Worm (Caenorhabditis elegans) whole organism, late embryonic: Measurements from ENCODE around the gene htrl-1.
"Not testable (repeated sequence)": the region's sequence is repeated elsewhere in the genome, so short reads cannot be mapped to it uniquely, and the experiment has no call there.

Experiments used
- C08G9.2 ChIP-seq: sonication (generic microtip); optimal IDR thresholded peaks from 2 replicates; lab custom pipeline; 2016; ENCODE audit warnings: mild to moderate bottlenecking, missing genetic modification characterization, moderate library complexity, missing compliant biosample characterization
- ahr-1 ChIP-seq: sonication (generic microtip); optimal IDR thresholded peaks from 2 replicates; lab custom pipeline; 2016; ENCODE audit warnings: missing genetic modification characterization, missing compliant biosample characterization
- ama-1 ChIP-seq: fragments of 150-350 bp; optimal IDR thresholded peaks from 2 replicates; lab custom pipeline; 2014
- ceh-19 ChIP-seq: fragments of 200-800 bp; sonication (Bioruptor generic); optimal IDR thresholded peaks from 2 replicates; lab custom pipeline; 2018; ENCODE audit warnings: mild to moderate bottlenecking, missing genetic modification characterization, missing compliant biosample characterization
- ceh-22 ChIP-seq: sonication (generic microtip); optimal IDR thresholded peaks from 2 replicates; lab custom pipeline; 2017; ENCODE audit warnings: missing biosample characterization, missing genetic modification characterization
- ceh-48 ChIP-seq: sonication (generic microtip); optimal IDR thresholded peaks from 2 replicates; lab custom pipeline; 2016; ENCODE audit warnings: missing genetic modification characterization, inconsistent platforms, missing compliant biosample characterization
- ceh-6 ChIP-seq: fragments of 200-800 bp; sonication (Bioruptor generic); optimal IDR thresholded peaks from 2 replicates; lab custom pipeline; 2018; ENCODE audit warnings: mild to moderate bottlenecking, missing genetic modification characterization, missing compliant biosample characterization
- ceh-9 ChIP-seq: sonication (generic microtip); optimal IDR thresholded peaks from 2 replicates; lab custom pipeline; 2016; ENCODE audit warnings: mild to moderate bottlenecking, missing genetic modification characterization, inconsistent platforms, missing compliant biosample characterization
- che-1 ChIP-seq: sonication (generic microtip); optimal IDR thresholded peaks from 2 replicates; lab custom pipeline; 2016; ENCODE audit warnings: mild to moderate bottlenecking, missing genetic modification characterization, missing compliant biosample characterization
- dve-1 ChIP-seq: sonication (generic microtip); optimal IDR thresholded peaks from 2 replicates; lab custom pipeline; 2017; ENCODE audit warnings: antibody characterized with exemption, mild to moderate bottlenecking, missing genetic modification characterization, missing compliant biosample characterization
- elt-2 ChIP-seq: sonication (generic microtip); optimal IDR thresholded peaks from 2 replicates; lab custom pipeline; 2016; ENCODE audit warnings: missing genetic modification reagents, missing genetic modification characterization, missing compliant biosample characterization
- elt-4 ChIP-seq: sonication (generic microtip); optimal IDR thresholded peaks from 2 replicates; lab custom pipeline; 2016; ENCODE audit warnings: missing genetic modification characterization, missing compliant biosample characterization
- ets-4 ChIP-seq: sonication (generic microtip); optimal IDR thresholded peaks from 2 replicates; lab custom pipeline; 2016; ENCODE audit warnings: missing genetic modification characterization, missing compliant biosample characterization
- eyg-1 ChIP-seq: sonication (generic microtip); optimal IDR thresholded peaks from 2 replicates; lab custom pipeline; 2016; ENCODE audit warnings: missing genotype, missing genetic modification characterization, missing compliant biosample characterization
- fax-1 ChIP-seq: sonication (generic microtip); optimal IDR thresholded peaks from 2 replicates; lab custom pipeline; 2016; ENCODE audit warnings: missing genotype, missing genetic modification characterization, missing compliant biosample characterization
- fkh-10 ChIP-seq: fragments of 150-350 bp; optimal IDR thresholded peaks from 2 replicates; lab custom pipeline; 2014; ENCODE audit warnings: missing biosample characterization, missing genetic modification reagents, missing genetic modification characterization
- hlh-13 ChIP-seq: fragments of 200-800 bp; sonication (Bioruptor generic); optimal IDR thresholded peaks from 2 replicates; lab custom pipeline; 2018; ENCODE audit warnings: mild to moderate bottlenecking, missing genetic modification characterization, missing compliant biosample characterization
- hlh-30 ChIP-seq: sonication (generic microtip); optimal IDR thresholded peaks from 2 replicates; lab custom pipeline; 2017; ENCODE audit warnings: antibody characterized with exemption, missing genetic modification characterization, missing compliant biosample characterization; ENCODE audit not compliant: insufficient read depth
- hlh-6 ChIP-seq: sonication (generic microtip); optimal IDR thresholded peaks from 2 replicates; lab custom pipeline; 2016; ENCODE audit warnings: missing genotype, missing genetic modification characterization, missing compliant biosample characterization
- lim-6 ChIP-seq: sonication (generic microtip); optimal IDR thresholded peaks from 2 replicates; lab custom pipeline; 2016; ENCODE audit warnings: missing genetic modification characterization, missing compliant biosample characterization
- lin-11 ChIP-seq: fragments of 200-800 bp; sonication (Bioruptor generic); optimal IDR thresholded peaks from 2 replicates; lab custom pipeline; 2018; ENCODE audit warnings: mild to moderate bottlenecking, missing genetic modification characterization, missing compliant biosample characterization
- mec-3 ChIP-seq: sonication (generic microtip); optimal IDR thresholded peaks from 2 replicates; lab custom pipeline; 2016; ENCODE audit warnings: borderline replicate concordance, missing genetic modification characterization, missing compliant biosample characterization
- nfya-1 ChIP-seq: sonication (generic microtip); optimal IDR thresholded peaks from 2 replicates; lab custom pipeline; 2017; ENCODE audit warnings: missing genetic modification characterization, mild to moderate bottlenecking, missing compliant biosample characterization, antibody characterized with exemption, moderate library complexity
- nhr-11 ChIP-seq: fragments of 150-350 bp; optimal IDR thresholded peaks from 2 replicates; lab custom pipeline; 2014; ENCODE audit warnings: missing biosample characterization, missing genetic modification characterization
- nhr-232 ChIP-seq: sonication (generic microtip); optimal IDR thresholded peaks from 2 replicates; lab custom pipeline; 2016; ENCODE audit warnings: missing genetic modification characterization, missing compliant biosample characterization
- npax-4 ChIP-seq: sonication (generic microtip); optimal IDR thresholded peaks from 2 replicates; lab custom pipeline; 2016; ENCODE audit warnings: missing genetic modification characterization, missing compliant biosample characterization
- pag-3 ChIP-seq: sonication (generic microtip); optimal IDR thresholded peaks from 2 replicates; lab custom pipeline; 2016; ENCODE audit warnings: missing compliant biosample characterization, missing genetic modification characterization, borderline replicate concordance
- pax-1 ChIP-seq: fragments of 150-350 bp; optimal IDR thresholded peaks from 2 replicates; lab custom pipeline; 2014; ENCODE audit warnings: missing biosample characterization, missing genetic modification characterization
- pqm-1 ChIP-seq: sonication (generic microtip); optimal IDR thresholded peaks from 2 replicates; lab custom pipeline; 2016; ENCODE audit warnings: missing genetic modification characterization, missing compliant biosample characterization
- rnt-1 ChIP-seq: sonication (generic microtip); optimal IDR thresholded peaks from 2 replicates; lab custom pipeline; 2016; ENCODE audit warnings: missing genetic modification characterization, missing compliant biosample characterization
- sox-2 ChIP-seq: fragments of 200-800 bp; sonication (Bioruptor generic); IDR thresholded peaks from 2 replicates; pipeline ENCODE4 v1.3.6; 2022; ENCODE audit warnings: missing genetic modification reagents, missing genetic modification characterization, missing compliant biosample characterization
- tbx-7 ChIP-seq: sonication (generic microtip); optimal IDR thresholded peaks from 2 replicates; lab custom pipeline; 2016; ENCODE audit warnings: missing genotype, missing genetic modification characterization, missing compliant biosample characterization
- unc-3 ChIP-seq, 2 experiments: fragments of 200-800 bp in 1 of 2; sonication (Bioruptor generic) in 1 of 2; sonication (generic microtip) in 1 of 2; conservative IDR thresholded peaks in 1 of 2; optimal IDR thresholded peaks in 1 of 2; 2 replicates each; pipeline versions ENCODE4 v1.3.6 to Lab custom; 2016 to 2022; ENCODE audit warnings: missing compliant biosample characterization in 2 of 2, missing genetic modification characterization in 2 of 2, missing genetic modification reagents in 1 of 2
- ztf-16 ChIP-seq: sonication (generic microtip); optimal IDR thresholded peaks from 2 replicates; lab custom pipeline; 2017; ENCODE audit warnings: missing genetic modification characterization, missing compliant biosample characterization

Gene htrl-1

DNA sequence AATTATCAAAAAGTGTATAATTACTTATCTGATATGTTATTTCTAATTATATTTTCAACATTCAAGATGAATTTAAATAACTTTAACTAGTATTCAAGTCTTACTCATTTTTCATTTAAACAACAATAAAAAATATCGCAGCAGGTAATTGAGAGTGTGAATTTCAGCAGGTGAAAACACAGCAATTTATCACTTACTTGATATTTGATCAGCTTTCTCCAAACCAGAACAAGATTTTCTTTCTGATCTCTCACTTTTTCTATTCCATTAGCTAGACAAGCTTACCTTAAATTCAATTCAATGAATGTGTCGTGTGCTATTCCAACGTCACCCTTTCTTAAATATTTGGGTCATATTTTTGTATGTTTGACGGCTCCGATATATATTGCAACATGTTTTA, 10.6 kb downstream of the htrl-1 start, which contains the start of gene srh-1:
Gene srh-1, plus strand, starts transcription at position 301 of the 400 bp plus-strand sequence.
- TF ChIP-seq lin-11 (tag; lab: Kevin White, UChicago) = no peak
- TF ChIP-seq hlh-30 = no peak
- TF ChIP-seq pax-1 (tag; lab: Kevin White, UChicago) = no peak
- no peak for TF ChIP-seq che-1 (tag; lab: Kevin White, UChicago)
- TF ChIP-seq elt-2 (tag; lab: Kevin White, UChicago) = no peak
- no peak for TF ChIP-seq nhr-11 (tag; lab: Kevin White, UChicago)
- TF ChIP-seq pqm-1 (tag; lab: Kevin White, UChicago) = no peak
- no peak for TF ChIP-seq ceh-22 (tag; lab: Kevin White, UChicago)
- no peak for TF ChIP-seq dve-1
- TF ChIP-seq ama-1 (lab: Kevin White, UChicago) = no peak
- no peak for TF ChIP-seq pag-3 (tag; lab: Kevin White, UChicago)
- no peak for TF ChIP-seq elt-4
- TF ChIP-seq ztf-16 (tag; lab: Kevin White, UChicago) = no peak
- no peak for TF ChIP-seq fax-1 (tag; lab: Kevin White, UChicago)
- TF ChIP-seq tbx-7 = no peak

DNA sequence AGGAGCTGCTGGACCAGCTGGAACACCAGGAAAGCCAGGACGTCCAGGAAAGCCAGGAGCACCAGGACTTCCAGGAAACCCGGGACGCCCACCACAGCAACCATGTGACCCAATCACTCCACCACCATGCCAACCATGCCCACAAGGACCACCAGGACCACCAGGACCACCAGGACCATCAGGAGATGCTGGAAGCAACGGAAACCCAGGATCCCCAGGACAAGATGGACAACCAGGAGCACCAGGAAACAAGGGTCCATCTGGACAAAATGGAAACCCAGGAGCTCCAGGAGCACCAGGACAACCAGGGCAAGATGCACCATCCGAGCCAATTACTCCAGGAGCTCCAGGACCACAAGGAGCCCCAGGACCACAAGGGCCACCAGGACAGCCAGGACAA, 11.8 kb downstream of the htrl-1 start:
- TF ChIP-seq rnt-1 (tag; lab: Kevin White, UChicago) = no peak
- TF ChIP-seq C08G9.2 (tag; lab: Kevin White, UChicago) = no peak
- TF ChIP-seq ceh-6 (GFP tag; lab: Kevin White, UChicago) = no peak
- TF ChIP-seq tbx-7 = no peak
- no peak for TF ChIP-seq hlh-30
- TF ChIP-seq hlh-6 = no peak
- no peak for TF ChIP-seq ceh-48 (tag; lab: Kevin White, UChicago)
- no peak for TF ChIP-seq npax-4 (tag; lab: Kevin White, UChicago)
- no peak for TF ChIP-seq sox-2 (GFP tag; lab: Robert Waterston, UW)
- no peak for TF ChIP-seq unc-3 (GFP tag; conservative IDR thresholded peaks at IDR 0.05; lab: Robert Waterston, UW)
- no peak for TF ChIP-seq unc-3 (tag; optimal IDR thresholded peaks at IDR 0.05; lab: Kevin White, UChicago)
- TF ChIP-seq mec-3 = no peak
- TF ChIP-seq ceh-9 (tag; lab: Kevin White, UChicago) = no peak
- no peak for TF ChIP-seq pqm-1 (tag; lab: Kevin White, UChicago)

DNA sequence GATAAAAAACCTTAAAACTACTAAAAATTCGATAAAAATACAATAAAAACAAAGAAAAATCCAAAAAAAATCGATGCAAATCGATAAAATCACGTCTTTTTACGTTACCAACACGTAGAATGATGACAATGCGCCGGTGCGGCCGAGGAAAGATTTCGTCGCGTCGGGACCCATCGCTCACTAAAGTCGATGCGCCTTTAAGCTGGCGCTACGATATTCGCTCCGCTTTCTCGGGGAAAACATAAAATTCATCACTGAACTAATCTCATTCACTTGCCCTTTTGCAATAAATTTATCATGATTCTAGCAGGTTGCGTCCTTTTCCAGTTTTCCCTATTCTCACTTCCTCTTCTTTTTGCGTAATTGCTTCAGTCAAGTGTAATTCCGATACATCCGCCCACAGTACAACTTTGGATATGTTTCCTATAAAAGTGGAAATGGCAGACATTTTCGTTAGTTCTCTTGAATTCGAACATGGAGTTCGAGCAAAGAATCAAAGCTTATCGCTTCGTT, 12.5 kb downstream of the htrl-1 start, which contains the start of gene col-157:
Gene col-157, plus strand, starts transcription at position 463 of the 513 bp plus-strand sequence.
- not testable (repeated sequence) for TF ChIP-seq elt-4; lim-6; ets-4 (tag; lab: Kevin White, UChicago)

- TF ChIP-seq nhr-232 (tag; lab: Kevin White, UChicago); ceh-19; fkh-10 (GFP tag; lab: Kevin White, UChicago): not testable (repeated sequence)
Observed at ce11 chrV:11480734-11481133, 15.4 kb downstream of the htrl-1 start, which contains the start of gene T11F9.14. Gene T11F9.14, minus strand, starts transcription at chrV:11480834.

DNA sequence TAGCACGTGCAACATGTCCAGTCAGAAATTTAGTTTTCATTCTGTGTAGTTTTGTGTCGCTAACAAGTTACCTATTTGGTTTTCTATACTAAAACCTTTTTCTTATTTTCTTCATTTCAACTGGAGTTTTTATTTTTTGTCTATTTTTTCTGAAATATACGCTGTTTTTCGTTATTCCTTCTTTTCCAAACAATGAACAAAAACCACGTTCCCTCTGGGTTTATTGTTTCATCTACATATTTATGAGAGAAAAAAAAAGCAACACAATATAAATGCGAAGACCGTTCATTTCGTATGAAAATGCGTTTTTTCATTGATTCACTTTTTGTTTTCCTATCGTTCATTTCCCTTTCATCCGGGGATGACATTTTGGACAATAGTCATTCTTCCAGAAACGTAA, 16.8 kb downstream of the htrl-1 start, which contains the start of gene T11F9.22:
Gene T11F9.22, plus strand, starts transcription at position 301 of the 400 bp plus-strand sequence.
- TF ChIP-seq eyg-1 (tag; lab: Kevin White, UChicago) = no peak
- TF ChIP-seq pqm-1 (tag; lab: Kevin White, UChicago) = no peak
- no peak for TF ChIP-seq hlh-13 (GFP tag; lab: Kevin White, UChicago)
- TF ChIP-seq fax-1 (tag; lab: Kevin White, UChicago) = no peak

- not testable (repeated sequence) for TF ChIP-seq ahr-1, nfya-1, nhr-232 (tag; lab: Kevin White, UChicago)
Observed at ce11 chrV:11475638-11476037, 20.5 kb downstream of the htrl-1 start, which contains the start of gene T11F9.7. Gene T11F9.7, plus strand, starts transcription at chrV:11475938.
